Fruit fly (Drosophila melanogaster) whole organism, embryonic: Measurements from ENCODE around the gene CG14352.

Source experiments
- Antp ChIP-seq: fragments of 200-800 bp; sonication (Bioruptor generic); optimal IDR thresholded peaks from 3 replicates; lab custom pipeline; 2016; ENCODE audit warnings: missing biosample characterization, missing genetic modification characterization
- B-H2 ChIP-seq: fragments of 200-800 bp; sonication (Bioruptor generic); optimal IDR thresholded peaks from 2 replicates; lab custom pipeline; 2018; ENCODE audit warnings: missing biosample characterization, mild to moderate bottlenecking, missing genetic modification characterization
- CG10565 ChIP-seq: fragments of 200-800 bp; sonication (Bioruptor generic); optimal IDR thresholded peaks from 3 replicates; lab custom pipeline; 2016; ENCODE audit warnings: missing biosample characterization, mild to moderate bottlenecking, missing genetic modification characterization
- CG11560 ChIP-seq: fragments of 200-800 bp; sonication (Bioruptor generic); IDR thresholded peaks from 3 replicates; pipeline ENCODE4 v1.3.6; 2022; ENCODE audit warnings: missing biosample characterization, missing genetic modification characterization
- CG12769 ChIP-seq: fragments of 200-800 bp; sonication (Bioruptor generic); optimal IDR thresholded peaks from 2 replicates; lab custom pipeline; 2019; ENCODE audit warnings: missing biosample characterization, mild to moderate bottlenecking, missing genetic modification characterization, moderate library complexity
- CG14710 ChIP-seq: fragments of 200-800 bp; sonication (Bioruptor generic); optimal IDR thresholded peaks from 3 replicates; lab custom pipeline; 2019; ENCODE audit warnings: missing biosample characterization, mild to moderate bottlenecking, missing genetic modification characterization, moderate library complexity
- CG1603 ChIP-seq: fragments of 200-800 bp; sonication (Bioruptor generic); optimal IDR thresholded peaks from 2 replicates; lab custom pipeline; 2019; ENCODE audit warnings: missing biosample characterization, mild to moderate bottlenecking, missing genetic modification characterization, moderate library complexity
- CG18476 ChIP-seq: fragments of 200-800 bp; sonication (Bioruptor generic); optimal IDR thresholded peaks from 2 replicates; lab custom pipeline; 2016; ENCODE audit warnings: missing biosample characterization, mild to moderate bottlenecking, missing genetic modification characterization
- CG18599 ChIP-seq: fragments of 200-800 bp; sonication (Bioruptor generic); optimal IDR thresholded peaks from 3 replicates; lab custom pipeline; 2017; ENCODE audit warnings: missing biosample characterization, missing genetic modification characterization, mild to moderate bottlenecking, moderate library complexity, missing genetic modification reagents
- CG31365 ChIP-seq: fragments of 200-800 bp; sonication (Bioruptor generic); optimal IDR thresholded peaks from 2 replicates; lab custom pipeline; 2018; ENCODE audit warnings: missing biosample characterization, mild to moderate bottlenecking, missing genetic modification characterization
- CG32767 ChIP-seq: fragments of 200-800 bp; sonication (Bioruptor generic); IDR thresholded peaks from 2 replicates; pipeline ENCODE4 v1.3.6; 2022; ENCODE audit warnings: missing biosample characterization, missing genetic modification characterization
- CG32772 ChIP-seq: fragments of 200-800 bp; sonication (Bioruptor generic); IDR thresholded peaks from 2 replicates; pipeline ENCODE4 v1.3.6; 2022; ENCODE audit warnings: missing biosample characterization, missing genetic modification characterization
- CG42726 ChIP-seq: fragments of 200-800 bp; sonication (Bioruptor generic); IDR thresholded peaks from 2 replicates; pipeline ENCODE4 v1.3.6; 2022; ENCODE audit warnings: missing biosample characterization, missing genetic modification characterization; ENCODE audit not compliant: partially characterized antibody
- CG4360 ChIP-seq: fragments of 200-800 bp; sonication (Bioruptor generic); IDR thresholded peaks from 2 replicates; pipeline ENCODE4 v1.3.6; 2022; ENCODE audit warnings: missing biosample characterization, missing genetic modification characterization
- CG43689 ChIP-seq: fragments of 200-800 bp; sonication (Bioruptor generic); IDR thresholded peaks from 2 replicates; pipeline ENCODE4 v1.3.6; 2022; ENCODE audit warnings: missing biosample characterization, missing genetic modification characterization
- CG7745 ChIP-seq: fragments of 200-800 bp; sonication (Bioruptor generic); optimal IDR thresholded peaks from 2 replicates; lab custom pipeline; 2018; ENCODE audit warnings: missing biosample characterization, mild to moderate bottlenecking, missing genetic modification characterization, moderate library complexity
- CG7839 ChIP-seq: fragments of 200-800 bp; sonication (Bioruptor generic); optimal IDR thresholded peaks from 3 replicates; lab custom pipeline; 2018; ENCODE audit warnings: missing biosample characterization, mild to moderate bottlenecking, missing genetic modification characterization, moderate library complexity
- CG9797 ChIP-seq: fragments of 200-800 bp; sonication (Bioruptor generic); optimal IDR thresholded peaks from 3 replicates; lab custom pipeline; 2018; ENCODE audit warnings: missing biosample characterization, mild to moderate bottlenecking, missing genetic modification characterization
- D19B ChIP-seq: fragments of 200-800 bp; sonication (Bioruptor generic); optimal IDR thresholded peaks from 2 replicates; lab custom pipeline; 2017; ENCODE audit warnings: missing biosample characterization, mild to moderate bottlenecking, missing genetic modification characterization
- Dad ChIP-seq: fragments of 200-800 bp; sonication (Bioruptor generic); optimal IDR thresholded peaks from 3 replicates; lab custom pipeline; 2016; ENCODE audit warnings: missing biosample characterization, missing genetic modification characterization
- Dip2 ChIP-seq: fragments of 200-800 bp; sonication (Bioruptor generic); IDR thresholded peaks from 2 replicates; pipeline ENCODE4 v1.3.6; 2022; ENCODE audit warnings: missing biosample characterization, missing genetic modification characterization
- Doc2 ChIP-seq: fragments of 200-800 bp; sonication (Bioruptor generic); IDR thresholded peaks from 2 replicates; pipeline ENCODE4 v1.3.6; 2022; ENCODE audit warnings: missing biosample characterization, missing genetic modification characterization
- HHEX ChIP-seq: fragments of 200-800 bp; sonication (Bioruptor generic); optimal IDR thresholded peaks from 3 replicates; lab custom pipeline; 2017; ENCODE audit warnings: missing biosample characterization, mild to moderate bottlenecking, missing genetic modification characterization, missing genetic modification reagents
- Jarid2 ChIP-seq: fragments of 200-800 bp; sonication (Bioruptor generic); optimal IDR thresholded peaks from 3 replicates; lab custom pipeline; 2017; ENCODE audit warnings: mild to moderate bottlenecking, missing biosample characterization, missing genetic modification reagents, missing genetic modification characterization
- Myb ChIP-seq: fragments of 200-800 bp; sonication (Bioruptor generic); optimal IDR thresholded peaks from 2 replicates; lab custom pipeline; 2016; ENCODE audit warnings: missing biosample characterization, missing genetic modification characterization
- NC2β ChIP-seq: fragments of 200-800 bp; sonication (Bioruptor generic); optimal IDR thresholded peaks from 2 replicates; lab custom pipeline; 2016; ENCODE audit warnings: missing biosample characterization, missing genetic modification characterization
- Nf-YC ChIP-seq: fragments of 200-800 bp; optimal IDR thresholded peaks from 3 replicates; lab custom pipeline; 2019; ENCODE audit warnings: missing biosample characterization, mild to moderate bottlenecking, missing genetic modification characterization, moderate library complexity
- Opbp ChIP-seq: fragments of 200-800 bp; sonication (Bioruptor generic); IDR thresholded peaks from 3 replicates; pipeline ENCODE4 v1.3.6; 2022; ENCODE audit warnings: missing biosample characterization, missing genetic modification characterization; ENCODE audit not compliant: partially characterized antibody
- Sry-β ChIP-seq: fragments of 200-800 bp; sonication (Bioruptor generic); optimal IDR thresholded peaks from 2 replicates; lab custom pipeline; 2018; ENCODE audit warnings: missing biosample characterization, mild to moderate bottlenecking, missing genetic modification characterization, moderate library complexity
- cad ChIP-seq: fragments of >200 bp; optimal IDR thresholded peaks from 2 replicates; lab custom pipeline; 2017; ENCODE audit warnings: missing biosample characterization, missing genetic modification characterization
- chif ChIP-seq, 2 experiments: fragments of 200-800 bp; sonication (Bioruptor generic); optimal IDR thresholded peaks; 3 replicates each; lab custom pipeline; 2016; ENCODE audit warnings: missing biosample characterization in 2 of 2, missing genetic modification characterization in 2 of 2
- corto ChIP-seq: fragments of 200-800 bp; sonication (Bioruptor generic); optimal IDR thresholded peaks from 2 replicates; lab custom pipeline; 2016; ENCODE audit warnings: missing biosample characterization, mild to moderate bottlenecking, missing genetic modification characterization, moderate library complexity
- crol ChIP-seq: fragments of 200-800 bp; sonication (Bioruptor generic); IDR thresholded peaks from 2 replicates; pipeline ENCODE4 v1.3.6; 2022; ENCODE audit warnings: missing biosample characterization, missing genetic modification characterization
- emc ChIP-seq: fragments of 200-800 bp; sonication (Bioruptor generic); optimal IDR thresholded peaks from 2 replicates; lab custom pipeline; 2016; ENCODE audit warnings: missing biosample characterization, missing genetic modification characterization
- ems ChIP-seq: fragments of 200-800 bp; sonication (Bioruptor generic); optimal IDR thresholded peaks from 3 replicates; lab custom pipeline; 2016; ENCODE audit warnings: missing biosample characterization, missing genetic modification characterization
- esg ChIP-seq: fragments of 200-800 bp; sonication (Bioruptor generic); conservative IDR thresholded peaks from 2 replicates; pipeline ENCODE4 v1.3.6; 2022; ENCODE audit warnings: missing biosample characterization, missing genetic modification characterization
- knrl ChIP-seq: fragments of 200-800 bp; sonication (Bioruptor generic); IDR thresholded peaks from 3 replicates; pipeline ENCODE4 v1.3.6; 2022; ENCODE audit warnings: missing biosample characterization, missing genetic modification characterization; ENCODE audit not compliant: partially characterized antibody
- mld ChIP-seq: fragments of 200-800 bp; sonication (Bioruptor generic); IDR thresholded peaks from 3 replicates; pipeline ENCODE4 v1.3.6; 2022; ENCODE audit warnings: missing biosample characterization, missing genetic modification characterization; ENCODE audit not compliant: partially characterized antibody
- odd ChIP-seq: fragments of 200-800 bp; sonication (Bioruptor generic); optimal IDR thresholded peaks from 2 replicates; lab custom pipeline; 2017; ENCODE audit warnings: missing biosample characterization, mild to moderate bottlenecking, missing genetic modification characterization
- onecut ChIP-seq: fragments of 200-800 bp; sonication (Bioruptor generic); IDR thresholded peaks from 2 replicates; pipeline ENCODE4 v1.3.6; 2022; ENCODE audit warnings: missing biosample characterization, missing genetic modification characterization
- p53 ChIP-seq: fragments of 200-800 bp; sonication (Bioruptor generic); optimal IDR thresholded peaks from 2 replicates; lab custom pipeline; 2016; ENCODE audit warnings: missing biosample characterization, missing genetic modification characterization
- pros ChIP-seq: fragments of 200-800 bp; sonication (Bioruptor generic); optimal IDR thresholded peaks from 3 replicates; lab custom pipeline; 2019; ENCODE audit warnings: missing biosample characterization, mild to moderate bottlenecking, missing genetic modification characterization, moderate library complexity
- schlank ChIP-seq: fragments of 200-800 bp; sonication (Bioruptor generic); optimal IDR thresholded peaks from 2 replicates; lab custom pipeline; 2018; ENCODE audit warnings: missing biosample characterization, mild to moderate bottlenecking, missing genetic modification characterization
- sd ChIP-seq: fragments of 200-800 bp; sonication (Bioruptor generic); optimal IDR thresholded peaks from 3 replicates; lab custom pipeline; 2018; ENCODE audit warnings: missing biosample characterization, mild to moderate bottlenecking, missing genetic modification characterization, moderate library complexity
- sens ChIP-seq: fragments of 200-800 bp; sonication (Bioruptor generic); peaks from one replicate; lab custom pipeline; 2016; ENCODE audit warnings: missing biosample characterization, missing genetic modification characterization
- sens-2 ChIP-seq: fragments of 200-800 bp; sonication (Bioruptor generic); IDR thresholded peaks from 2 replicates; pipeline ENCODE4 v1.3.6; 2022; ENCODE audit warnings: missing biosample characterization, missing genetic modification characterization
- sim ChIP-seq: fragments of 200-800 bp; sonication (Bioruptor generic); IDR thresholded peaks from 2 replicates; pipeline ENCODE4 v1.3.6; 2022; ENCODE audit warnings: missing biosample characterization, missing genetic modification characterization
- sug ChIP-seq: fragments of 200-800 bp; optimal IDR thresholded peaks from 2 replicates; lab custom pipeline; 2019; ENCODE audit warnings: missing biosample characterization, mild to moderate bottlenecking, missing genetic modification characterization, moderate library complexity
- tgo ChIP-seq: fragments of 200-800 bp; sonication (Bioruptor generic); IDR thresholded peaks from 3 replicates; pipeline ENCODE4 v1.3.6; 2022; ENCODE audit warnings: missing biosample characterization, missing genetic modification characterization
- wdn ChIP-seq: fragments of 200-800 bp; sonication (Bioruptor generic); IDR thresholded peaks from 2 replicates; pipeline ENCODE4 v1.3.6; 2022; ENCODE audit warnings: missing biosample characterization, missing genetic modification characterization

Gene CG14352

dm6 chr2L:1611122-1611521, at the start of gene CG14352, which contains the start of gene Rab3GAP1 (continued):
- no peak for TF ChIP-seq mld
- no peak for TF ChIP-seq CG12769 (tag; lab: Kevin White, UChicago)
- TF ChIP-seq sim = no peak
- no peak for TF ChIP-seq Dip2 (GFP tag; lab: Robert Waterston, UW)
- TF ChIP-seq D19B = peak; percentile 73
- peak; percentile 8 for TF ChIP-seq CG10565 (GFP tag; lab: Kevin White, UChicago)
- TF ChIP-seq Opbp (GFP tag; lab: Robert Waterston, UW) = no peak
- peak; percentile 92 for TF ChIP-seq CG14710
- TF ChIP-seq NC2β (GFP tag; lab: Kevin White, UChicago) = peak; percentile 75
- peak; percentile 46 for TF ChIP-seq onecut (GFP tag; lab: Robert Waterston, UW)
- no peak for TF ChIP-seq crol (GFP tag; lab: Robert Waterston, UW)
- TF ChIP-seq Myb = peak; percentile 84
- peak; percentile 81 for TF ChIP-seq Nf-YC (tag; lab: Kevin White, UChicago)
- no peak for TF ChIP-seq CG42726 (GFP tag; lab: Robert Waterston, UW)
- peak; percentile 64 for TF ChIP-seq CG11560 (tag; lab: Robert Waterston, UW)
- no peak for TF ChIP-seq cad (GFP tag; lab: Kevin White, UChicago)
- TF ChIP-seq Sry-β (GFP tag; lab: Kevin White, UChicago) = no peak
- peak; percentile 82 for TF ChIP-seq CG18599
- TF ChIP-seq CG7839 (tag; lab: Kevin White, UChicago) = peak; percentile 88
- TF ChIP-seq CG32767 (GFP tag; lab: Robert Waterston, UW) = peak; percentile 35; the same call in 1 of the 2 replicates
- no peak for TF ChIP-seq odd (GFP tag; lab: Kevin White, UChicago)
- TF ChIP-seq HHEX (GFP tag; lab: Kevin White, UChicago) = peak; percentile 75
- TF ChIP-seq emc = peak; percentile 72
- peak; percentile 52; the same call in 1 of the 2 replicates for TF ChIP-seq wdn
- peak; percentile 83 for TF ChIP-seq esg
- peak; percentile 16 for TF ChIP-seq p53
- TF ChIP-seq CG9797 = peak; percentile 46
- no peak for TF ChIP-seq CG31365
- TF ChIP-seq corto (GFP tag; lab: Kevin White, UChicago) = no peak
- TF ChIP-seq sens (GFP tag; lab: Kevin White, UChicago) = peak; percentile 93
- no peak for TF ChIP-seq CG7745 (tag; lab: Kevin White, UChicago)
- peak; percentile 59; the same call in 1 of the 2 replicates for TF ChIP-seq sens-2 (GFP tag; lab: Robert Waterston, UW)
- TF ChIP-seq tgo (GFP tag; lab: Robert Waterston, UW) = peak; percentile 79
- peak; percentile 46; the same call in 1 of the 3 replicates for TF ChIP-seq knrl (GFP tag; lab: Robert Waterston, UW)
- no peak for TF ChIP-seq sd (tag; lab: Kevin White, UChicago)
- peak; percentile 57 for TF ChIP-seq CG1603 (tag; lab: Kevin White, UChicago)
- peak; percentile 50 for TF ChIP-seq Dad (GFP tag; lab: Kevin White, UChicago)
- peak; percentile 88 for TF ChIP-seq B-H2
- peak; percentile 77 for TF ChIP-seq Antp (GFP tag; lab: Kevin White, UChicago)
- 0 out of 2 replicates have a peak, but pooled peaks have one; percentile 4 for TF ChIP-seq CG43689 (GFP tag; lab: Robert Waterston, UW)
- TF ChIP-seq schlank = peak; percentile 45
- TF ChIP-seq CG18476 = peak; percentile 85
- TF ChIP-seq pros (GFP tag; lab: Kevin White, UChicago) = no peak
- TF ChIP-seq Jarid2 = peak; percentile 5
- 0 out of 2 replicates have a peak, but pooled peaks have one; percentile 27 for TF ChIP-seq Doc2 (GFP tag; lab: Robert Waterston, UW)
- TF ChIP-seq sug (tag; lab: Kevin White, UChicago) = peak; percentile 91
- TF ChIP-seq CG4360 (GFP tag; lab: Robert Waterston, UW) = no peak
- TF ChIP-seq ems (GFP tag; lab: Kevin White, UChicago) = peak; percentile 87
- TF ChIP-seq chif (GFP tag; optimal IDR thresholded peaks at IDR 0.05; lab: Kevin White, UChicago) = peak; percentile 85 to 90
- peak; percentile 78 for TF ChIP-seq CG32772 (GFP tag; lab: Robert Waterston, UW)
